Fruit fly (Drosophila melanogaster) whole organism, adult: ENCODE results near the gene VhaM9.7-a.
A peak's percentile ranks its signal among the peaks of the same experiment; 100 is the strongest.

ENCODE experiments used
- CG11617 ChIP-seq: fragments of 200-800 bp; sonication (Bioruptor generic); optimal IDR thresholded peaks from 2 replicates; lab custom pipeline; 2017; ENCODE audit warnings: mild to moderate bottlenecking, missing biosample characterization, missing genetic modification reagents, missing genetic modification characterization
- CG12768 ChIP-seq: fragments of 200-800 bp; sonication (Bioruptor generic); optimal IDR thresholded peaks from 2 replicates; lab custom pipeline; 2017; ENCODE audit warnings: missing biosample characterization, missing genetic modification characterization, mild to moderate bottlenecking, moderate library complexity, missing genetic modification reagents
- CG14711 ChIP-seq: fragments of 200-800 bp; sonication (Bioruptor generic); optimal IDR thresholded peaks from 2 replicates; lab custom pipeline; 2018; ENCODE audit warnings: missing biosample characterization, mild to moderate bottlenecking, missing genetic modification characterization, moderate library complexity
- CG1620 ChIP-seq: fragments of 200-800 bp; sonication (Bioruptor generic); optimal IDR thresholded peaks from 2 replicates; lab custom pipeline; 2016; ENCODE audit warnings: missing biosample characterization, missing genetic modification characterization
- CG33017 ChIP-seq: fragments of 200-800 bp; sonication (Bioruptor generic); optimal IDR thresholded peaks from 2 replicates; lab custom pipeline; 2018; ENCODE audit warnings: missing biosample characterization, mild to moderate bottlenecking, missing genetic modification characterization, moderate library complexity
- CG5204 ChIP-seq: fragments of 200-800 bp; sonication (Bioruptor generic); optimal IDR thresholded peaks from 2 replicates; lab custom pipeline; 2016; ENCODE audit warnings: missing biosample characterization, missing genetic modification characterization
- CG7045 ChIP-seq: fragments of 200-800 bp; sonication (Bioruptor generic); optimal IDR thresholded peaks from 2 replicates; lab custom pipeline; 2017; ENCODE audit warnings: missing biosample characterization, mild to moderate bottlenecking, missing genetic modification characterization
- CG7101 ChIP-seq: fragments of 200-800 bp; sonication (Bioruptor generic); optimal IDR thresholded peaks from 2 replicates; lab custom pipeline; 2018; ENCODE audit warnings: missing biosample characterization, mild to moderate bottlenecking, missing genetic modification characterization, moderate library complexity
- Clk ChIP-seq: fragments of 200-800 bp; sonication (Bioruptor generic); optimal IDR thresholded peaks from 2 replicates; lab custom pipeline; 2017; ENCODE audit warnings: missing biosample characterization, missing genetic modification characterization
- Crg-1 ChIP-seq: fragments of 200-800 bp; sonication (Bioruptor generic); optimal IDR thresholded peaks from 2 replicates; lab custom pipeline; 2016; ENCODE audit warnings: missing biosample characterization, missing genetic modification characterization
- Hr96 ChIP-seq: fragments of 200-800 bp; sonication (Bioruptor generic); optimal IDR thresholded peaks from 2 replicates; lab custom pipeline; 2016; ENCODE audit warnings: missing biosample characterization, missing genetic modification characterization
- Mnt ChIP-seq: fragments of 200-800 bp; sonication (Bioruptor generic); optimal IDR thresholded peaks from 2 replicates; lab custom pipeline; 2016; ENCODE audit warnings: missing biosample characterization, mild to moderate bottlenecking, missing genetic modification characterization
- bab1 ChIP-seq: fragments of 200-800 bp; sonication (Bioruptor generic); optimal IDR thresholded peaks from 3 replicates; lab custom pipeline; 2019; ENCODE audit warnings: missing biosample characterization, mild to moderate bottlenecking, missing genetic modification characterization, moderate library complexity
- cic ChIP-seq: fragments of 200-800 bp; sonication (Bioruptor generic); optimal IDR thresholded peaks from 2 replicates; lab custom pipeline; 2017; ENCODE audit warnings: missing biosample characterization, mild to moderate bottlenecking, missing genetic modification characterization, moderate library complexity
- cnc ChIP-seq, 2 experiments: fragments of >200 bp; optimal IDR thresholded peaks; 2 replicates each; lab custom pipeline; 2017
- kay ChIP-seq: fragments of 200-800 bp; sonication (Bioruptor generic); peaks from one replicate; lab custom pipeline; 2016; ENCODE audit warnings: missing biosample characterization, missing genetic modification characterization, borderline replicate concordance
- ovo ChIP-seq: fragments of 200-800 bp; sonication (Bioruptor generic); optimal IDR thresholded peaks from 2 replicates; lab custom pipeline; 2016; ENCODE audit warnings: missing biosample characterization, missing genetic modification characterization
- pad ChIP-seq: fragments of 200-800 bp; sonication (Bioruptor generic); optimal IDR thresholded peaks from 3 replicates; lab custom pipeline; 2017; ENCODE audit warnings: missing biosample characterization, missing genetic modification characterization, mild to moderate bottlenecking, moderate library complexity, missing genetic modification reagents
- tj ChIP-seq: fragments of 200-800 bp; sonication (Bioruptor generic); optimal IDR thresholded peaks from 3 replicates; lab custom pipeline; 2017; ENCODE audit warnings: missing biosample characterization, mild to moderate bottlenecking, missing genetic modification characterization, moderate library complexity
- toe ChIP-seq: fragments of 200-800 bp; sonication (Bioruptor generic); optimal IDR thresholded peaks from 2 replicates; lab custom pipeline; 2016; ENCODE audit warnings: missing biosample characterization, missing genetic modification characterization

Gene VhaM9.7-a

dm6 chr3L:4259102-4259558 is 3.4 kb upstream of the VhaM9.7-a start, which contains the start of the genes CG15011 and CG1309:
Gene CG15011, minus strand, starts transcription at chr3L:4259152.
Gene CG1309, plus strand, starts transcription at chr3L:4259430.
- TF ChIP-seq bab1 (GFP tag; lab: Kevin White, UChicago), result peak; percentile 87
- peak; percentile 85 for TF ChIP-seq CG1620 (GFP tag; lab: Kevin White, UChicago)
- peak; percentile 72 for TF ChIP-seq Mnt (GFP tag; lab: Kevin White, UChicago)
- TF ChIP-seq CG14711, result peak; percentile 75
- TF ChIP-seq Crg-1 (GFP tag; lab: Kevin White, UChicago), result peak; percentile 87
- peak; percentile 31 for TF ChIP-seq cic (GFP tag; lab: Kevin White, UChicago)
- peak; percentile 60 for TF ChIP-seq tj
- TF ChIP-seq kay (GFP tag; lab: Kevin White, UChicago), result no peak
- peak; percentile 86 for TF ChIP-seq CG11617 (GFP tag; lab: Kevin White, UChicago)
- no peak for TF ChIP-seq cnc (optimal IDR thresholded peaks at IDR 0.05; lab: Kevin White, UChicago)
- TF ChIP-seq CG7101 (tag; lab: Kevin White, UChicago), result peak; percentile 84
- TF ChIP-seq CG33017 (tag; lab: Kevin White, UChicago), result peak; percentile 76
- peak; percentile 33 for TF ChIP-seq ovo (GFP tag; lab: Kevin White, UChicago)
- peak; percentile 66 for TF ChIP-seq pad (GFP tag; lab: Kevin White, UChicago)
- peak; percentile 74 for TF ChIP-seq CG7045
- TF ChIP-seq CG5204 (GFP tag; lab: Kevin White, UChicago), result no peak
- TF ChIP-seq CG12768 (GFP tag; lab: Kevin White, UChicago), result peak; percentile 81
- TF ChIP-seq toe (GFP tag; lab: Kevin White, UChicago), result peak; percentile 93
- peak; percentile 81 for TF ChIP-seq Hr96 (GFP tag; lab: Kevin White, UChicago)
- peak; percentile 64 for TF ChIP-seq Clk (GFP tag; lab: Kevin White, UChicago)

dm6 chr3L:4261177-4261576 is 1.3 kb upstream of the VhaM9.7-a start:
- TF ChIP-seq bab1 (GFP tag; lab: Kevin White, UChicago), result no peak
- no peak for TF ChIP-seq CG7101 (tag; lab: Kevin White, UChicago)
- TF ChIP-seq CG11617 (GFP tag; lab: Kevin White, UChicago), result no peak
- TF ChIP-seq CG1620 (GFP tag; lab: Kevin White, UChicago), result no peak
- no peak for TF ChIP-seq CG12768 (GFP tag; lab: Kevin White, UChicago)
- TF ChIP-seq Mnt (GFP tag; lab: Kevin White, UChicago), result no peak
- no peak for TF ChIP-seq kay (GFP tag; lab: Kevin White, UChicago)
- TF ChIP-seq CG14711, result no peak
- TF ChIP-seq CG7045, result no peak
- TF ChIP-seq ovo (GFP tag; lab: Kevin White, UChicago), result no peak
- no peak for TF ChIP-seq tj
- TF ChIP-seq Crg-1 (GFP tag; lab: Kevin White, UChicago), result no peak
- no peak for TF ChIP-seq cic (GFP tag; lab: Kevin White, UChicago)
- TF ChIP-seq CG5204 (GFP tag; lab: Kevin White, UChicago), result no peak
- no peak for TF ChIP-seq Hr96 (GFP tag; lab: Kevin White, UChicago)
- TF ChIP-seq toe (GFP tag; lab: Kevin White, UChicago), result no peak
- no peak for TF ChIP-seq CG33017 (tag; lab: Kevin White, UChicago)
- no peak for TF ChIP-seq cnc (optimal IDR thresholded peaks at IDR 0.05; lab: Kevin White, UChicago)
- TF ChIP-seq Clk (GFP tag; lab: Kevin White, UChicago), result no peak
- no peak for TF ChIP-seq pad (GFP tag; lab: Kevin White, UChicago)

dm6 chr3L:4263502-4263901 is 997 bp downstream of the VhaM9.7-a start, which contains the start of gene CG1273:
Gene CG1273, plus strand, starts transcription at chr3L:4263719.
- no peak for TF ChIP-seq bab1 (GFP tag; lab: Kevin White, UChicago)
- no peak for TF ChIP-seq cnc (optimal IDR thresholded peaks at IDR 0.05; lab: Kevin White, UChicago)
- TF ChIP-seq CG11617 (GFP tag; lab: Kevin White, UChicago), result no peak
- TF ChIP-seq Crg-1 (GFP tag; lab: Kevin White, UChicago), result no peak
- no peak for TF ChIP-seq Clk (GFP tag; lab: Kevin White, UChicago)
- TF ChIP-seq CG33017 (tag; lab: Kevin White, UChicago), result no peak

dm6 chr3L:4264963-4265362 is 2.5 kb downstream of the VhaM9.7-a start:
- no peak for TF ChIP-seq pad (GFP tag; lab: Kevin White, UChicago)
- no peak for TF ChIP-seq Mnt (GFP tag; lab: Kevin White, UChicago)
- TF ChIP-seq CG11617 (GFP tag; lab: Kevin White, UChicago), result no peak
- TF ChIP-seq CG33017 (tag; lab: Kevin White, UChicago), result no peak
- no peak for TF ChIP-seq cnc (optimal IDR thresholded peaks at IDR 0.05; lab: Kevin White, UChicago)
- no peak for TF ChIP-seq kay (GFP tag; lab: Kevin White, UChicago)
- no peak for TF ChIP-seq Clk (GFP tag; lab: Kevin White, UChicago)

dm6 chr3L:4265836-4266235 is 3.3 kb downstream of the VhaM9.7-a start:
- TF ChIP-seq kay (GFP tag; lab: Kevin White, UChicago) (no peak), CG33017 (tag; lab: Kevin White, UChicago) (no peak)

dm6 chr3L:4267403-4267802 is 4.9 kb downstream of the VhaM9.7-a start, which contains the start of gene CG33764:
Gene CG33764, minus strand, starts transcription at chr3L:4267503.
- TF ChIP-seq CG11617 (GFP tag; lab: Kevin White, UChicago), result no peak
- TF ChIP-seq CG33017 (tag; lab: Kevin White, UChicago), result no peak
- no peak for TF ChIP-seq toe (GFP tag; lab: Kevin White, UChicago)
- no peak for TF ChIP-seq cnc (optimal IDR thresholded peaks at IDR 0.05; lab: Kevin White, UChicago)
- TF ChIP-seq Crg-1 (GFP tag; lab: Kevin White, UChicago), result no peak
- TF ChIP-seq bab1 (GFP tag; lab: Kevin White, UChicago), result no peak
- no peak for TF ChIP-seq kay (GFP tag; lab: Kevin White, UChicago)
- TF ChIP-seq cic (GFP tag; lab: Kevin White, UChicago), result no peak
- TF ChIP-seq CG14711, result no peak
- TF ChIP-seq Mnt (GFP tag; lab: Kevin White, UChicago), result no peak
- no peak for TF ChIP-seq CG5204 (GFP tag; lab: Kevin White, UChicago)
- TF ChIP-seq CG7045, result no peak
- no peak for TF ChIP-seq Clk (GFP tag; lab: Kevin White, UChicago)
- TF ChIP-seq ovo (GFP tag; lab: Kevin White, UChicago), result no peak
- TF ChIP-seq pad (GFP tag; lab: Kevin White, UChicago), result no peak
- TF ChIP-seq CG7101 (tag; lab: Kevin White, UChicago), result no peak
- no peak for TF ChIP-seq Hr96 (GFP tag; lab: Kevin White, UChicago)
- no peak for TF ChIP-seq CG1620 (GFP tag; lab: Kevin White, UChicago)
- TF ChIP-seq CG12768 (GFP tag; lab: Kevin White, UChicago), result no peak
- no peak for TF ChIP-seq tj
